Fruit fly (Drosophila melanogaster) whole organism, adult: Measurements from ENCODE around the gene CG14624.

Experiments
- CG11617 ChIP-seq: fragments of 200-800 bp; sonication (Bioruptor generic); optimal IDR thresholded peaks from 2 replicates; lab custom pipeline; 2017; ENCODE audit warnings: mild to moderate bottlenecking, missing biosample characterization, missing genetic modification reagents, missing genetic modification characterization
- CG12768 ChIP-seq: fragments of 200-800 bp; sonication (Bioruptor generic); optimal IDR thresholded peaks from 2 replicates; lab custom pipeline; 2017; ENCODE audit warnings: missing biosample characterization, missing genetic modification characterization, mild to moderate bottlenecking, moderate library complexity, missing genetic modification reagents
- CG14711 ChIP-seq: fragments of 200-800 bp; sonication (Bioruptor generic); optimal IDR thresholded peaks from 2 replicates; lab custom pipeline; 2018; ENCODE audit warnings: missing biosample characterization, mild to moderate bottlenecking, missing genetic modification characterization, moderate library complexity
- CG1620 ChIP-seq: fragments of 200-800 bp; sonication (Bioruptor generic); optimal IDR thresholded peaks from 2 replicates; lab custom pipeline; 2016; ENCODE audit warnings: missing biosample characterization, missing genetic modification characterization
- CG33017 ChIP-seq: fragments of 200-800 bp; sonication (Bioruptor generic); optimal IDR thresholded peaks from 2 replicates; lab custom pipeline; 2018; ENCODE audit warnings: missing biosample characterization, mild to moderate bottlenecking, missing genetic modification characterization, moderate library complexity
- CG5204 ChIP-seq: fragments of 200-800 bp; sonication (Bioruptor generic); optimal IDR thresholded peaks from 2 replicates; lab custom pipeline; 2016; ENCODE audit warnings: missing biosample characterization, missing genetic modification characterization
- CG7045 ChIP-seq: fragments of 200-800 bp; sonication (Bioruptor generic); optimal IDR thresholded peaks from 2 replicates; lab custom pipeline; 2017; ENCODE audit warnings: missing biosample characterization, mild to moderate bottlenecking, missing genetic modification characterization
- CG7101 ChIP-seq: fragments of 200-800 bp; sonication (Bioruptor generic); optimal IDR thresholded peaks from 2 replicates; lab custom pipeline; 2018; ENCODE audit warnings: missing biosample characterization, mild to moderate bottlenecking, missing genetic modification characterization, moderate library complexity
- Clk ChIP-seq: fragments of 200-800 bp; sonication (Bioruptor generic); optimal IDR thresholded peaks from 2 replicates; lab custom pipeline; 2017; ENCODE audit warnings: missing biosample characterization, missing genetic modification characterization
- Crg-1 ChIP-seq: fragments of 200-800 bp; sonication (Bioruptor generic); optimal IDR thresholded peaks from 2 replicates; lab custom pipeline; 2016; ENCODE audit warnings: missing biosample characterization, missing genetic modification characterization
- Hr96 ChIP-seq: fragments of 200-800 bp; sonication (Bioruptor generic); optimal IDR thresholded peaks from 2 replicates; lab custom pipeline; 2016; ENCODE audit warnings: missing biosample characterization, missing genetic modification characterization
- Mnt ChIP-seq: fragments of 200-800 bp; sonication (Bioruptor generic); optimal IDR thresholded peaks from 2 replicates; lab custom pipeline; 2016; ENCODE audit warnings: missing biosample characterization, mild to moderate bottlenecking, missing genetic modification characterization
- bab1 ChIP-seq: fragments of 200-800 bp; sonication (Bioruptor generic); optimal IDR thresholded peaks from 3 replicates; lab custom pipeline; 2019; ENCODE audit warnings: missing biosample characterization, mild to moderate bottlenecking, missing genetic modification characterization, moderate library complexity
- cic ChIP-seq: fragments of 200-800 bp; sonication (Bioruptor generic); optimal IDR thresholded peaks from 2 replicates; lab custom pipeline; 2017; ENCODE audit warnings: missing biosample characterization, mild to moderate bottlenecking, missing genetic modification characterization, moderate library complexity
- cnc ChIP-seq, 2 experiments: fragments of >200 bp; optimal IDR thresholded peaks; 2 replicates each; lab custom pipeline; 2017
- kay ChIP-seq: fragments of 200-800 bp; sonication (Bioruptor generic); peaks from one replicate; lab custom pipeline; 2016; ENCODE audit warnings: missing biosample characterization, missing genetic modification characterization, borderline replicate concordance
- ovo ChIP-seq: fragments of 200-800 bp; sonication (Bioruptor generic); optimal IDR thresholded peaks from 2 replicates; lab custom pipeline; 2016; ENCODE audit warnings: missing biosample characterization, missing genetic modification characterization
- pad ChIP-seq: fragments of 200-800 bp; sonication (Bioruptor generic); optimal IDR thresholded peaks from 3 replicates; lab custom pipeline; 2017; ENCODE audit warnings: missing biosample characterization, missing genetic modification characterization, mild to moderate bottlenecking, moderate library complexity, missing genetic modification reagents
- tj ChIP-seq: fragments of 200-800 bp; sonication (Bioruptor generic); optimal IDR thresholded peaks from 3 replicates; lab custom pipeline; 2017; ENCODE audit warnings: missing biosample characterization, mild to moderate bottlenecking, missing genetic modification characterization, moderate library complexity
- toe ChIP-seq: fragments of 200-800 bp; sonication (Bioruptor generic); optimal IDR thresholded peaks from 2 replicates; lab custom pipeline; 2016; ENCODE audit warnings: missing biosample characterization, missing genetic modification characterization

Gene CG14624

dm6 chrX:1206437-1206836 is at the start of gene CG14624:
TSS of gene CG14624 (plus strand) at chrX:1206737.
- no peak for TF ChIP-seq CG11617 (GFP tag; lab: Kevin White, UChicago)
- no peak for TF ChIP-seq pad
- TF ChIP-seq tj (GFP tag; lab: Kevin White, UChicago): peak; percentile 57
- TF ChIP-seq bab1 (GFP tag; lab: Kevin White, UChicago): no peak
- no peak for TF ChIP-seq CG5204 (GFP tag; lab: Kevin White, UChicago)
- no peak for TF ChIP-seq cnc (optimal IDR thresholded peaks at IDR 0.05; lab: Kevin White, UChicago)
- TF ChIP-seq Clk: no peak
- TF ChIP-seq Hr96 (GFP tag; lab: Kevin White, UChicago): no peak
- no peak for TF ChIP-seq Crg-1 (GFP tag; lab: Kevin White, UChicago)

dm6 chrX:1161913-1162439 is 44.6 kb upstream of the CG14624 start, which contains the start of gene eIF4E7:
TSS of gene eIF4E7 (minus strand) at chrX:1162389.
- TF ChIP-seq tj (GFP tag; lab: Kevin White, UChicago) (no peak), CG14711 (no peak), toe (no peak), Crg-1 (GFP tag; lab: Kevin White, UChicago) (no peak), pad (peak; percentile 49)

dm6 chrX:1170117-1170878 is 36.2 kb upstream of the CG14624 start, which contains the start of gene CG11378:
TSS of gene CG11378 (plus strand) at chrX:1170828.
- no peak for TF ChIP-seq CG12768 (GFP tag; lab: Kevin White, UChicago)
- peak; percentile 45 for TF ChIP-seq kay (GFP tag; lab: Kevin White, UChicago)
- no peak for TF ChIP-seq cnc (optimal IDR thresholded peaks at IDR 0.05; lab: Kevin White, UChicago)
- TF ChIP-seq Clk: no peak
- TF ChIP-seq pad: peak; percentile 3
- peak; percentile 95 for TF ChIP-seq tj (GFP tag; lab: Kevin White, UChicago)
- TF ChIP-seq cic: peak; percentile 9
- peak; percentile 46 for TF ChIP-seq CG14711

dm6 chrX:1171018-1171417 is 35.5 kb upstream of the CG14624 start:
- TF ChIP-seq CG33017 (no peak), kay (GFP tag; lab: Kevin White, UChicago) (peak; percentile 71), CG1620 (peak; percentile 70), Hr96 (GFP tag; lab: Kevin White, UChicago) (peak; percentile 72), cic (no peak), pad (peak; percentile 69), CG7101 (tag; lab: Kevin White, UChicago) (peak; percentile 62), CG12768 (GFP tag; lab: Kevin White, UChicago) (peak; percentile 46), bab1 (GFP tag; lab: Kevin White, UChicago) (peak; percentile 88), CG7045 (GFP tag; lab: Kevin White, UChicago) (peak; percentile 36), Clk (no peak), CG14711 (peak; percentile 50), cnc (optimal IDR thresholded peaks at IDR 0.05; lab: Kevin White, UChicago) (no peak), CG5204 (GFP tag; lab: Kevin White, UChicago) (peak; percentile 52), Crg-1 (GFP tag; lab: Kevin White, UChicago) (no peak), tj (GFP tag; lab: Kevin White, UChicago) (peak; percentile 45), Mnt (GFP tag; lab: Kevin White, UChicago) (no peak), toe (peak; percentile 38), CG11617 (GFP tag; lab: Kevin White, UChicago) (peak; percentile 80)

- no peak for TF ChIP-seq Mnt (GFP tag; lab: Kevin White, UChicago)
- TF ChIP-seq kay (GFP tag; lab: Kevin White, UChicago): peak; percentile 77
Observed at dm6 chrX:1172756-1173422, 33.6 kb upstream of the CG14624 start.

- TF ChIP-seq pad: no peak
- no peak for TF ChIP-seq cic
- no peak for TF ChIP-seq bab1 (GFP tag; lab: Kevin White, UChicago)
- TF ChIP-seq CG5204 (GFP tag; lab: Kevin White, UChicago): no peak
- TF ChIP-seq CG11617 (GFP tag; lab: Kevin White, UChicago): no peak
- TF ChIP-seq CG7045 (GFP tag; lab: Kevin White, UChicago): no peak
- TF ChIP-seq ovo (GFP tag; lab: Kevin White, UChicago): no peak
- TF ChIP-seq cnc (optimal IDR thresholded peaks at IDR 0.05; lab: Kevin White, UChicago): no peak
- no peak for TF ChIP-seq toe
- no peak for TF ChIP-seq CG33017
- TF ChIP-seq CG12768 (GFP tag; lab: Kevin White, UChicago): no peak
- TF ChIP-seq Hr96 (GFP tag; lab: Kevin White, UChicago): no peak
- TF ChIP-seq Crg-1 (GFP tag; lab: Kevin White, UChicago): no peak
- no peak for TF ChIP-seq CG1620
- TF ChIP-seq tj (GFP tag; lab: Kevin White, UChicago): no peak
Observed at dm6 chrX:1173564-1173963, 33.0 kb upstream of the CG14624 start.
